Worm (Caenorhabditis elegans): ENCODE results near the gene F57E7.4.

- TF ChIP-seq nhr-28 (tag; optimal IDR thresholded peaks at IDR 0.05) (no peak), zip-8 (tag; optimal IDR thresholded peaks at IDR 0.05) (no peak), lin-13 (tag; optimal IDR thresholded peaks at IDR 0.05) (no peak), mep-1 (tag; optimal IDR thresholded peaks at IDR 0.05) (no peak), nhr-237 (tag; optimal IDR thresholded peaks at IDR 0.05) (no peak), snpc-4 (tag; optimal IDR thresholded peaks at IDR 0.05) (no peak), drap-1 (GFP tag; optimal IDR thresholded peaks at IDR 0.05) (no peak), unc-62 (GFP tag; optimal IDR thresholded peaks at IDR 0.05) (no peak), flh-1 (GFP tag; optimal IDR thresholded peaks at IDR 0.05) (no peak), pha-4 (tag; optimal IDR thresholded peaks at IDR 0.05) (no peak), lsy-2 (tag; optimal IDR thresholded peaks at IDR 0.05) (no peak), elt-1 (tag; optimal IDR thresholded peaks at IDR 0.05; ENCODE audit: borderline replicate concordance, insufficient read depth) (no peak), lin-32 (GFP tag; optimal IDR thresholded peaks at IDR 0.05) (no peak), nhr-12 (tag; optimal IDR thresholded peaks at IDR 0.05) (no peak)
Observed at ce11 chrV:16447735-16448134, 33.1 kb downstream of the F57E7.4 start, which contains the start of gene T08G3.13.

All from whole organism, mixed stage, embryonic.